Fruit fly (Drosophila melanogaster): ENCODE data around the gene rb.

Gene rb

DNA sequence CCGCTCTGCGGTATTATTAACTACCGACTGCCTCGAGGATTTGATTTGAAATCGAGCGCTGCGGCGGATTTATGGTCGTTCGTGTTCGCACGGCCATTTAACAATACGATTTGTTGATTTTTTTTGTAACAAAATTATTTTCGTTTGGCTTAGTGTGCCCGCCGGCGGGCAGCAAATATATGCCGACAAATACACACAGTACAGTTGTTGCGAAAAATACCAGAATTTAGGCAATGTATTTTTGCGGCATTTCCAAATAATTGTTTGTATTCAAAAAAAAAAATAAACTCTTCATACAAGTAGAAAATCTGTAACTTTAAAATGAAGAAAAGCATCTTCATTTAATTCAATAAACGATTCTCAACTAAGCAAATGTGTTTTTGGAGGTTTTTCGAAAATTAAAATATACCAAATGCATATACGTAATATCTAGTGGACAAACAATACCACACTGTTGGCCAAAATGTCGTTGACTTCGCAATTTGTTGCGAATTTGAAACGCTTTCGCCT lies 8.2 kb upstream of the rb start, which contains the start of the genes Usf and CG15912:
Gene Usf, minus strand, starts transcription at position 184 of the 510 bp plus-strand sequence.
Gene CG15912, plus strand, starts transcription at position 460 of the 510 bp plus-strand sequence.
- peak; percentile 57 for TF ChIP-seq EcR (GFP tag; optimal IDR thresholded peaks at IDR 0.05)
- no peak for TF ChIP-seq gl (tag; optimal IDR thresholded peaks at IDR 0.05)
- TF ChIP-seq CG4496 (GFP tag; IDR thresholded peaks at IDR 0.05), result no peak
- no peak for TF ChIP-seq CG14655 (GFP tag; optimal IDR thresholded peaks at IDR 0.05)
- TF ChIP-seq CG17806 (tag; optimal IDR thresholded peaks at IDR 0.05), result no peak
- no peak for TF ChIP-seq CG8301 (tag; optimal IDR thresholded peaks at IDR 0.05)

DNA sequence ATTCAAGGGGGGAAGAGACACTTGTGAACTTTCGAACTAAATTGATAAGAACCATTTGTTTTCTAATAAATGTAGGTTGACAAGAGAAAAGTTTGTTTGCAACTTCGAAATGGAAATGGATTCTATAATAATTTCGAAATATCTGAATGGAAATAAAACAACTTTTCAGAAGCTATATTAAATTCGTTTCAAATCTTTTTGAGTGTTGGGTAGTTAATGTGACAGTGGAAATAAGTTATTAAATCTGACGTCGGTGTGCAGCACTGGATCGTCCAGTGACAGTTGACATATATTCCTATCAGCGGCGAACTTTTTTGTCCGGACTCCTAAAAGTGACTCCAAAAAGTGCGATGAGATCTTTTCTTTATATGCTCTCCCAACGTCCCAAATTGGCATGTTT lies 1.9 kb upstream of the rb start, which contains the start of gene CG3568:
Gene CG3568, plus strand, starts transcription at position 278 of the 400 bp plus-strand sequence.
- TF ChIP-seq Snoo (tag; optimal IDR thresholded peaks at IDR 0.05) (no peak), Ets98B (GFP tag; IDR thresholded peaks at IDR 0.05) (no peak), CG32121 (GFP tag; IDR thresholded peaks at IDR 0.05) (no peak), CG4496 (GFP tag; IDR thresholded peaks at IDR 0.05) (no peak), Pif1B (GFP tag; optimal IDR thresholded peaks at IDR 0.05) (no peak), CG9948 (tag; optimal IDR thresholded peaks at IDR 0.05) (no peak), CG15710 (tag; optimal IDR thresholded peaks at IDR 0.05) (no peak), D1 (tag; optimal IDR thresholded peaks at IDR 0.05) (no peak), CG12605 (GFP tag; IDR thresholded peaks at IDR 0.05) (no peak), CG14655 (GFP tag; optimal IDR thresholded peaks at IDR 0.05) (no peak), CG8301 (tag; optimal IDR thresholded peaks at IDR 0.05) (no peak), CG17806 (tag; optimal IDR thresholded peaks at IDR 0.05) (no peak), CG34367 (tag; optimal IDR thresholded peaks at IDR 0.05) (no peak), rn (GFP tag; IDR thresholded peaks at IDR 0.05) (no peak), CG8159 (tag; optimal IDR thresholded peaks at IDR 0.05) (no peak), CG10348 (GFP tag; IDR thresholded peaks at IDR 0.05) (no peak), EcR (GFP tag; optimal IDR thresholded peaks at IDR 0.05) (no peak), CG13204 (GFP tag; optimal IDR thresholded peaks at IDR 0.05) (no peak)

DNA sequence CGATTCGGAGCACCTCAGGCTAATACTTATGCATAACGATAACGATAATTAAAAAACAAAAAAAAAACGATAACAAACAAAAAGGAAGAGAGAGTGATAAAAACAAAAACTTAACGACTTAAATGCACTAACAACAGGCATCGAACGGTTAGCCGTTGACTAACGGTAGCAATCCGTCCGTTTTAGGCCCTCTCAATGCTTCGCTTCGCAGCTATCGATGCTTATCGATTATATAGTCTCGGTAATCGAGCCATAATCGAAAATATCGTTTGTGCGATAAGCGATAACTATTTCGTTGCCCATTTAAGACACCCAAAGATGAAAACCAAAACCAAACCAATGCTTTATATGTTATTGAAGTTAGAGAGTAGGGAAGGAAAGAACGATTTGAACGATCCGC lies 6.4 kb downstream of the rb start:
- TF ChIP-seq CG9948 (tag; optimal IDR thresholded peaks at IDR 0.05), result no peak
- no peak for TF ChIP-seq fd96Ca (GFP tag; IDR thresholded peaks at IDR 0.05)
- TF ChIP-seq Pif1A (GFP tag; optimal IDR thresholded peaks at IDR 0.05), result no peak
- no peak for TF ChIP-seq Ets98B (GFP tag; IDR thresholded peaks at IDR 0.05)
- no peak for TF ChIP-seq CG8301 (tag; optimal IDR thresholded peaks at IDR 0.05)
- TF ChIP-seq Pif1B (GFP tag; optimal IDR thresholded peaks at IDR 0.05), result no peak
- no peak for TF ChIP-seq CG32121 (GFP tag; IDR thresholded peaks at IDR 0.05)
- no peak for TF ChIP-seq CG14655 (GFP tag; optimal IDR thresholded peaks at IDR 0.05)
- no peak for TF ChIP-seq rn (GFP tag; IDR thresholded peaks at IDR 0.05)
- no peak for TF ChIP-seq CG12605 (GFP tag; IDR thresholded peaks at IDR 0.05)
- no peak for TF ChIP-seq CG4496 (GFP tag; IDR thresholded peaks at IDR 0.05)
- TF ChIP-seq CG15710 (tag; optimal IDR thresholded peaks at IDR 0.05), result no peak
- TF ChIP-seq CG13204 (GFP tag; optimal IDR thresholded peaks at IDR 0.05), result no peak
- no peak for TF ChIP-seq CG34367 (tag; optimal IDR thresholded peaks at IDR 0.05)
- no peak for TF ChIP-seq EcR (GFP tag; optimal IDR thresholded peaks at IDR 0.05)
- TF ChIP-seq CG8159 (tag; optimal IDR thresholded peaks at IDR 0.05), result no peak

DNA sequence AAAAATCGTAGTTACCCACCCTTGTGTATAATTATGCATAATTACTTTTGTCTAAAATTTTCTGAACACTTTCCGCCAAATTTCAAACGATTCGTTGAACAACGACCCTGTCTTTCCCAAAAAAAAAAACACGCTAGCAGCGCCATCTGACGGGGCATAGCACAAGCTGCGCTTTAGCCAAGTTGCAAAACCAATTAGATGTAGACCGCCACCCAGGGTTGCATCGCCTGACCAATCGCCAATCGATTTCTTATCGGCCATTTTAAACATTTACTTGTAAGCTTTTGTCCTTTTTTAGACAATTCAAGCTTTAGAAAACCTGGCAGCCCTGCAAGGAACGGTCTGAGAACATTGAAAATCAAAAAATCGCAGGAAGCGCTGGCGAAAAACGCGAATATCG lies 10.5 kb downstream of the rb start, which contains the start of gene CG3556:
Gene CG3556, plus strand, starts transcription at position 323 of the 400 bp plus-strand sequence.
- TF ChIP-seq Ets98B (GFP tag; IDR thresholded peaks at IDR 0.05), result 0 out of 2 replicates have a peak, but pooled peaks have one; percentile 7
- TF ChIP-seq CG4496 (GFP tag; IDR thresholded peaks at IDR 0.05), result peak; percentile 55; the same call in 2 of the 3 replicates
- no peak for TF ChIP-seq CG32121 (GFP tag; IDR thresholded peaks at IDR 0.05)

DNA sequence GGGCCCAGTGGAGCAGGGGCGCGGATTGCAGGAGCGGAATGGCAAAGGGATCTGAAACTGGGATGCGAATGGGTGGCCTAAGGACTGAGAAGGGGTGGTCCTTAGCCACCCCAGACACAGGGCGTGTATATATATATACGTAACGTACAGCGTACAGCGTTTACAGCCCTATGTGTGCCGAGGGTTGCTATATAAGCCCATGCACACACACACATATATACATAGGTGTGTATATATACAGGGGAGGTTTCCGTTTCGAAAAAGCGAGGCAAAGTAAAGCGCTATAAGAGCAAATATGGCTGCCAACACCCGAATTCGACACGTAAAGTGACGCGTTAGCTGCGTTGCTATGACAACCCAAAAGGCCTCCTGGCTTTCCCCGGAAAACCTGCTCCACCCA lies 13.7 kb downstream of the rb start:
- TF ChIP-seq Ets98B (GFP tag; IDR thresholded peaks at IDR 0.05) (no peak), CG12605 (GFP tag; IDR thresholded peaks at IDR 0.05) (no peak), CG14655 (GFP tag; optimal IDR thresholded peaks at IDR 0.05) (no peak), CG34367 (tag; optimal IDR thresholded peaks at IDR 0.05) (no peak), CG4496 (GFP tag; IDR thresholded peaks at IDR 0.05) (no peak), Pif1A (GFP tag; optimal IDR thresholded peaks at IDR 0.05) (no peak), D1 (tag; optimal IDR thresholded peaks at IDR 0.05) (no peak), gl (tag; optimal IDR thresholded peaks at IDR 0.05) (no peak), rn (GFP tag; IDR thresholded peaks at IDR 0.05) (no peak), CG32121 (GFP tag; IDR thresholded peaks at IDR 0.05) (no peak), Pif1B (GFP tag; optimal IDR thresholded peaks at IDR 0.05) (no peak), CG8301 (tag; optimal IDR thresholded peaks at IDR 0.05) (no peak), CG10348 (GFP tag; IDR thresholded peaks at IDR 0.05) (no peak), CG15710 (tag; optimal IDR thresholded peaks at IDR 0.05) (no peak), Snoo (tag; optimal IDR thresholded peaks at IDR 0.05) (no peak), CG17806 (tag; optimal IDR thresholded peaks at IDR 0.05) (no peak), CG9948 (tag; optimal IDR thresholded peaks at IDR 0.05) (no peak), EcR (GFP tag; optimal IDR thresholded peaks at IDR 0.05) (no peak)

DNA sequence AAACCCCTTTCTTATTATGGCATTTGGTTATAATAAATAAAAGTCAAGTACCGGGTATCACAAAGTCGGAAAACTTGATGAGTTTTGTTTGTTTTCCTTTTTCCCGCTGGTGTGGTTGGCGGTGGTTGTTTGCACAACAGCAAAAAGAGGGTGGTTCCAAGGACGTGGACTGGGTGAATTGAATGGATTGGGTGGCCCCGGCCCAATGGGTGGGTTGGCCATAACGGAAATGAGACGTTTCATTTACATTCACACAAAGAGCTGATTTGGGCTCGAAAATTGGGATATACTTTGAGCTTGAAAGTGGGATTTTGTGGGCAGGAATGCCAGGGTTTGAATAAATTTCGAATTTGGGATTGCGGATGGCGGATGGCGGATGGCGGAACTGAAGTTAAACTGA lies 19.5 kb downstream of the rb start:
- TF ChIP-seq CG13204 (GFP tag; optimal IDR thresholded peaks at IDR 0.05) (no peak), EcR (GFP tag; optimal IDR thresholded peaks at IDR 0.05) (no peak), Pif1B (GFP tag; optimal IDR thresholded peaks at IDR 0.05) (no peak)

DNA sequence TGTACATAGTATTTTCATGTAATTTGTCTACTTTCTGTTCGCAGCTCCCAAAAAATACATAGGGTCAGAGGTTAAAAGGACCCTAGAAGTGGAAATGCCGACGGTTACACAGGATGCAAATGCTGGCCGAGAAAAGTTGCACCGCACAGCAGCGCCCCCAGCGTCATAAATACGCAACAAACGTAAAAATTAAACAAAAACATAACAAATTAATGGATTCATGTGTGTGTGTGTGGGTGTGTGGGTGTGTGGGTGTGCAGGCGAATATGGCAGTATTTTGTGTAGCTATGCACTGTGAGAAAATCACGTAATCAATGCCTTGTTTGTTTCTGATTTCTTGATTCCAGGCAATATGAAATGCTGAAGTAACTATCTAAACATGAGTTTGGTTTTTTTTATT lies 28.9 kb downstream of the rb start:
- TF ChIP-seq CG17806 (tag; optimal IDR thresholded peaks at IDR 0.05), result no peak
- no peak for TF ChIP-seq CG9948 (tag; optimal IDR thresholded peaks at IDR 0.05)
- no peak for TF ChIP-seq CG34367 (tag; optimal IDR thresholded peaks at IDR 0.05)
- TF ChIP-seq Ets98B (GFP tag; IDR thresholded peaks at IDR 0.05), result no peak
- no peak for TF ChIP-seq EcR (GFP tag; optimal IDR thresholded peaks at IDR 0.05)
- no peak for TF ChIP-seq CG14655 (GFP tag; optimal IDR thresholded peaks at IDR 0.05)
- no peak for TF ChIP-seq CG8159 (tag; optimal IDR thresholded peaks at IDR 0.05)
- TF ChIP-seq CG32121 (GFP tag; IDR thresholded peaks at IDR 0.05), result no peak
- no peak for TF ChIP-seq D1 (tag; optimal IDR thresholded peaks at IDR 0.05)
- TF ChIP-seq Snoo (tag; optimal IDR thresholded peaks at IDR 0.05), result no peak
- TF ChIP-seq CG15710 (tag; optimal IDR thresholded peaks at IDR 0.05), result no peak
